Worm (Caenorhabditis elegans) whole organism, L4 larva: Measurements from ENCODE around the gene Y27F2A.10.

Experiments
- ZK337.2 ChIP-seq: fragments of 200-800 bp; sonication (Bioruptor generic); IDR thresholded peaks from 2 replicates; pipeline ENCODE4 v1.3.6; 2022; ENCODE audit warnings: missing genetic modification reagents, missing genetic modification characterization, missing compliant biosample characterization
- daf-19 ChIP-seq: fragments of 200-800 bp; sonication (Bioruptor generic); conservative IDR thresholded peaks from 2 replicates; pipeline ENCODE4 v1.3.6; 2022; ENCODE audit warnings: missing genetic modification characterization, missing compliant biosample characterization
- fkh-10 ChIP-seq: fragments of 150-350 bp; optimal IDR thresholded peaks from 2 replicates; lab custom pipeline; 2014; ENCODE audit warnings: missing biosample characterization, missing genetic modification reagents, missing genetic modification characterization
- nhr-6 ChIP-seq: fragments of 150-350 bp; optimal IDR thresholded peaks from 2 replicates; lab custom pipeline; 2014; ENCODE audit warnings: missing biosample characterization, missing genetic modification characterization
- nhr-76 ChIP-seq: fragments of 150-350 bp; optimal IDR thresholded peaks from 2 replicates; lab custom pipeline; 2014; ENCODE audit warnings: missing biosample characterization, missing genetic modification characterization
- spr-3 ChIP-seq: fragments of 200-800 bp; sonication (Bioruptor generic); optimal IDR thresholded peaks from 2 replicates; lab custom pipeline; 2018; ENCODE audit warnings: mild to moderate bottlenecking, missing genetic modification characterization, missing compliant biosample characterization

- TF ChIP-seq nhr-76 (tag; lab: Kevin White, UChicago) (no peak), spr-3 (GFP tag; lab: Kevin White, UChicago) (no peak), fkh-10 (GFP tag; lab: Kevin White, UChicago) (no peak), daf-19 (GFP tag; lab: Robert Waterston, UW) (no peak), nhr-6 (no peak), ZK337.2 (GFP tag; lab: Robert Waterston, UW) (no peak)
Measured at ce11 chrII:3135293-3135692, 36.8 kb downstream of the Y27F2A.10 start.
